Fruit fly (Drosophila melanogaster) whole organism, embryonic: ENCODE measurements around the gene Chpf.

Source experiments
- Abd-B ChIP-seq: fragments of 200-800 bp; sonication (Bioruptor generic); optimal IDR thresholded peaks from 2 replicates; lab custom pipeline; 2018; ENCODE audit warnings: missing biosample characterization, mild to moderate bottlenecking, missing genetic modification characterization, moderate library complexity
- Atf-2 ChIP-seq: fragments of 200-800 bp; sonication (Bioruptor generic); optimal IDR thresholded peaks from 2 replicates; lab custom pipeline; 2016; ENCODE audit warnings: missing biosample characterization, missing genetic modification characterization
- BEAF-32 ChIP-seq: fragments of 200-800 bp; sonication (Bioruptor generic); optimal IDR thresholded peaks from 3 replicates; lab custom pipeline; 2017; ENCODE audit warnings: missing biosample characterization, missing genetic modification characterization, mild to moderate bottlenecking, moderate library complexity, missing genetic modification reagents
- BtbVII ChIP-seq: fragments of 200-800 bp; sonication (Bioruptor generic); optimal IDR thresholded peaks from 3 replicates; lab custom pipeline; 2017; ENCODE audit warnings: missing biosample characterization, mild to moderate bottlenecking, missing genetic modification characterization
- CG10543 ChIP-seq: fragments of 200-800 bp; sonication (Bioruptor generic); optimal IDR thresholded peaks from 3 replicates; lab custom pipeline; 2017; ENCODE audit warnings: missing biosample characterization, mild to moderate bottlenecking, missing genetic modification characterization, moderate library complexity
- CG11398 ChIP-seq: fragments of 200-800 bp; sonication (Bioruptor generic); optimal IDR thresholded peaks from 2 replicates; lab custom pipeline; 2016; ENCODE audit warnings: missing biosample characterization, missing genetic modification characterization
- CG13296 ChIP-seq: fragments of 200-800 bp; sonication (Bioruptor generic); optimal IDR thresholded peaks from 3 replicates; lab custom pipeline; 2018; ENCODE audit warnings: missing biosample characterization, mild to moderate bottlenecking, missing genetic modification characterization
- CG13624 ChIP-seq: fragments of 200-800 bp; sonication (Bioruptor generic); optimal IDR thresholded peaks from 2 replicates; lab custom pipeline; 2016; ENCODE audit warnings: missing biosample characterization, missing genetic modification characterization
- CG14014 ChIP-seq: fragments of 200-800 bp; sonication (Bioruptor generic); IDR thresholded peaks from 2 replicates; pipeline ENCODE4 v1.3.6; 2022; ENCODE audit warnings: missing biosample characterization, missing genetic modification characterization
- CG1602 ChIP-seq: fragments of 200-800 bp; sonication (Bioruptor generic); optimal IDR thresholded peaks from 3 replicates; lab custom pipeline; 2016; ENCODE audit warnings: missing biosample characterization, missing genetic modification characterization
- CG16813 ChIP-seq: fragments of 200-800 bp; sonication (Bioruptor generic); IDR thresholded peaks from 3 replicates; pipeline ENCODE4 v1.3.6; 2022; ENCODE audit warnings: missing biosample characterization, missing genetic modification characterization; ENCODE audit not compliant: partially characterized antibody
- CG17802 ChIP-seq: fragments of 200-800 bp; sonication (Bioruptor generic); optimal IDR thresholded peaks from 2 replicates; lab custom pipeline; 2018; ENCODE audit warnings: missing biosample characterization, mild to moderate bottlenecking, missing genetic modification characterization, moderate library complexity
- CG1832 ChIP-seq: fragments of 200-800 bp; sonication (Bioruptor generic); optimal IDR thresholded peaks from 2 replicates; lab custom pipeline; 2017; ENCODE audit warnings: missing biosample characterization, mild to moderate bottlenecking, missing genetic modification characterization, inconsistent platforms
- CG30431 ChIP-seq: fragments of 200-800 bp; sonication (Bioruptor generic); optimal IDR thresholded peaks from 2 replicates; lab custom pipeline; 2017; ENCODE audit warnings: missing biosample characterization, missing genetic modification characterization
- CG3163 ChIP-seq: fragments of 200-800 bp; sonication (Bioruptor generic); optimal IDR thresholded peaks from 3 replicates; lab custom pipeline; 2016; ENCODE audit warnings: missing biosample characterization, missing genetic modification characterization
- CG32767 ChIP-seq: fragments of 200-800 bp; sonication (Bioruptor generic); IDR thresholded peaks from 2 replicates; pipeline ENCODE4 v1.3.6; 2022; ENCODE audit warnings: missing biosample characterization, missing genetic modification characterization
- CG4360 ChIP-seq: fragments of 200-800 bp; sonication (Bioruptor generic); IDR thresholded peaks from 2 replicates; pipeline ENCODE4 v1.3.6; 2022; ENCODE audit warnings: missing biosample characterization, missing genetic modification characterization
- CG4404 ChIP-seq: fragments of 200-800 bp; sonication (Bioruptor generic); IDR thresholded peaks from 2 replicates; pipeline ENCODE4 v1.3.6; 2022; ENCODE audit warnings: missing biosample characterization, missing genetic modification characterization
- CG8478 ChIP-seq: fragments of >200 bp; optimal IDR thresholded peaks from 2 replicates; lab custom pipeline; 2018
- CG9876 ChIP-seq: fragments of 200-800 bp; sonication (Bioruptor generic); optimal IDR thresholded peaks from 2 replicates; lab custom pipeline; 2016; ENCODE audit warnings: missing biosample characterization, missing genetic modification characterization
- CTCF ChIP-seq: fragments of 200-800 bp; sonication (Bioruptor generic); optimal IDR thresholded peaks from 2 replicates; lab custom pipeline; 2017; ENCODE audit warnings: missing biosample characterization, mild to moderate bottlenecking, missing genetic modification characterization, moderate library complexity
- Dad ChIP-seq: fragments of 200-800 bp; sonication (Bioruptor generic); optimal IDR thresholded peaks from 3 replicates; lab custom pipeline; 2016; ENCODE audit warnings: missing biosample characterization, missing genetic modification characterization
- Lim3 ChIP-seq: fragments of 200-800 bp; sonication (Bioruptor generic); IDR thresholded peaks from 2 replicates; pipeline ENCODE4 v1.3.6; 2022; ENCODE audit warnings: missing biosample characterization, missing genetic modification characterization
- NFAT ChIP-seq: fragments of 200-800 bp; sonication (Bioruptor generic); IDR thresholded peaks from 2 replicates; pipeline ENCODE4 v1.3.6; 2022; ENCODE audit warnings: missing biosample characterization, missing genetic modification characterization
- Rx ChIP-seq: fragments of 200-800 bp; sonication (Bioruptor generic); IDR thresholded peaks from 2 replicates; pipeline ENCODE4 v1.3.6; 2022; ENCODE audit warnings: missing biosample characterization, missing genetic modification characterization
- Sox102F ChIP-seq: fragments of 200-800 bp; sonication (Bioruptor generic); optimal IDR thresholded peaks from 2 replicates; lab custom pipeline; 2018; ENCODE audit warnings: missing biosample characterization, mild to moderate bottlenecking, missing genetic modification characterization, moderate library complexity
- Tbp ChIP-seq: fragments of >200 bp; optimal IDR thresholded peaks from 2 replicates; lab custom pipeline; 2018; ENCODE audit warnings: missing biosample characterization, missing genetic modification characterization
- Usf ChIP-seq: fragments of 200-800 bp; sonication (Bioruptor generic); optimal IDR thresholded peaks from 2 replicates; lab custom pipeline; 2017; ENCODE audit warnings: missing genotype, missing biosample characterization, missing genetic modification characterization
- Xbp1 ChIP-seq: fragments of 200-800 bp; sonication (Bioruptor generic); optimal IDR thresholded peaks from 3 replicates; lab custom pipeline; 2016; ENCODE audit warnings: missing biosample characterization, mild to moderate bottlenecking, missing genetic modification characterization
- amos ChIP-seq: fragments of 200-800 bp; sonication (Bioruptor generic); IDR thresholded peaks from 2 replicates; pipeline ENCODE4 v1.3.6; 2022; ENCODE audit warnings: missing biosample characterization, missing genetic modification characterization; ENCODE audit not compliant: partially characterized antibody
- cad ChIP-seq: fragments of >200 bp; optimal IDR thresholded peaks from 2 replicates; lab custom pipeline; 2017; ENCODE audit warnings: missing biosample characterization, missing genetic modification characterization
- crp ChIP-seq, 2 experiments: fragments of 200-800 bp; sonication (Bioruptor generic); optimal IDR thresholded peaks; 2 replicates in 1 of 2; 3 replicates in 1 of 2; lab custom pipeline; 2017; ENCODE audit warnings: missing biosample characterization in 2 of 2, missing genetic modification characterization in 2 of 2, mild to moderate bottlenecking in 1 of 2, moderate library complexity in 1 of 2
- dati ChIP-seq: fragments of 200-800 bp; sonication (Bioruptor generic); IDR thresholded peaks from 2 replicates; pipeline ENCODE4 v1.3.6; 2022; ENCODE audit warnings: missing biosample characterization, missing genetic modification characterization
- eve ChIP-seq, 2 experiments: fragments of >200 bp; optimal IDR thresholded peaks; 2 replicates each; lab custom pipeline; 2017; ENCODE audit warnings: missing biosample characterization in 2 of 2, missing genetic modification characterization in 2 of 2
- ewg ChIP-seq: fragments of 200-800 bp; sonication (Bioruptor generic); optimal IDR thresholded peaks from 3 replicates; lab custom pipeline; 2017; ENCODE audit warnings: mild to moderate bottlenecking, missing biosample characterization, missing genetic modification reagents, missing genetic modification characterization
- eyg ChIP-seq: fragments of 200-800 bp; sonication (Bioruptor generic); optimal IDR thresholded peaks from 3 replicates; lab custom pipeline; 2016; ENCODE audit warnings: missing biosample characterization, missing genetic modification characterization
- fru ChIP-seq: fragments of >200 bp; optimal IDR thresholded peaks from 2 replicates; lab custom pipeline; 2017
- gcm2 ChIP-seq: fragments of 200-800 bp; sonication (Bioruptor generic); optimal IDR thresholded peaks from 2 replicates; lab custom pipeline; 2016; ENCODE audit warnings: missing biosample characterization, missing genetic modification characterization
- grau ChIP-seq: fragments of 200-800 bp; optimal IDR thresholded peaks from 3 replicates; lab custom pipeline; 2019; ENCODE audit warnings: missing biosample characterization, mild to moderate bottlenecking, missing genetic modification characterization, moderate library complexity
- hbn ChIP-seq: fragments of 200-800 bp; sonication (Bioruptor generic); IDR thresholded peaks from 2 replicates; pipeline ENCODE4 v1.3.6; 2022; ENCODE audit warnings: missing biosample characterization, missing genetic modification characterization; ENCODE audit not compliant: partially characterized antibody
- inv ChIP-seq: fragments of 200-800 bp; sonication (Bioruptor generic); IDR thresholded peaks from 2 replicates; pipeline ENCODE4 v1.3.6; 2022; ENCODE audit warnings: missing biosample characterization, missing genetic modification characterization; ENCODE audit not compliant: partially characterized antibody
- lov ChIP-seq, 2 experiments: fragments of 200-800 bp in 1 of 2; fragments of >200 bp in 1 of 2; sonication (Bioruptor generic) in 1 of 2; IDR thresholded peaks in 1 of 2; optimal IDR thresholded peaks in 1 of 2; 2 replicates in 1 of 2; 3 replicates in 1 of 2; pipeline versions ENCODE4 v1.3.6 to Lab custom; 2017 to 2022; ENCODE audit warnings: missing biosample characterization in 1 of 2, missing genetic modification characterization in 1 of 2
- mirr ChIP-seq: fragments of 200-800 bp; sonication (Bioruptor generic); optimal IDR thresholded peaks from 3 replicates; lab custom pipeline; 2018; ENCODE audit warnings: missing biosample characterization, mild to moderate bottlenecking, missing genetic modification characterization
- pho ChIP-seq: fragments of 200-800 bp; sonication (Bioruptor generic); optimal IDR thresholded peaks from 2 replicates; lab custom pipeline; 2016; ENCODE audit warnings: missing biosample characterization, missing genetic modification characterization
- pita ChIP-seq: fragments of 200-800 bp; sonication (Bioruptor generic); optimal IDR thresholded peaks from 2 replicates; lab custom pipeline; 2017; ENCODE audit warnings: missing biosample characterization, mild to moderate bottlenecking, missing genetic modification characterization
- psq ChIP-seq: fragments of 200-800 bp; sonication (Bioruptor generic); optimal IDR thresholded peaks from 2 replicates; lab custom pipeline; 2017; ENCODE audit warnings: missing biosample characterization, missing genetic modification characterization
- row ChIP-seq: fragments of 200-800 bp; sonication (Bioruptor generic); IDR thresholded peaks from 3 replicates; pipeline ENCODE4 v1.3.6; 2022; ENCODE audit warnings: missing biosample characterization, missing genetic modification characterization
- sim ChIP-seq: fragments of 200-800 bp; sonication (Bioruptor generic); IDR thresholded peaks from 2 replicates; pipeline ENCODE4 v1.3.6; 2022; ENCODE audit warnings: missing biosample characterization, missing genetic modification characterization
- sna ChIP-seq: fragments of 200-800 bp; sonication (Bioruptor generic); IDR thresholded peaks from 2 replicates; pipeline ENCODE4 v1.3.6; 2022; ENCODE audit warnings: missing biosample characterization, missing genetic modification characterization; ENCODE audit not compliant: partially characterized antibody
- stwl ChIP-seq: fragments of 200-800 bp; sonication (Bioruptor generic); optimal IDR thresholded peaks from 3 replicates; lab custom pipeline; 2018; ENCODE audit warnings: missing biosample characterization, mild to moderate bottlenecking, missing genetic modification characterization, moderate library complexity
- tx ChIP-seq: fragments of 200-800 bp; sonication (Bioruptor generic); optimal IDR thresholded peaks from 2 replicates; lab custom pipeline; 2016; ENCODE audit warnings: missing biosample characterization, missing genetic modification characterization
- zf30C ChIP-seq: fragments of 200-800 bp; sonication (Bioruptor generic); optimal IDR thresholded peaks from 3 replicates; lab custom pipeline; 2018; ENCODE audit warnings: missing biosample characterization, mild to moderate bottlenecking, missing genetic modification characterization

The Chpf gene

DNA sequence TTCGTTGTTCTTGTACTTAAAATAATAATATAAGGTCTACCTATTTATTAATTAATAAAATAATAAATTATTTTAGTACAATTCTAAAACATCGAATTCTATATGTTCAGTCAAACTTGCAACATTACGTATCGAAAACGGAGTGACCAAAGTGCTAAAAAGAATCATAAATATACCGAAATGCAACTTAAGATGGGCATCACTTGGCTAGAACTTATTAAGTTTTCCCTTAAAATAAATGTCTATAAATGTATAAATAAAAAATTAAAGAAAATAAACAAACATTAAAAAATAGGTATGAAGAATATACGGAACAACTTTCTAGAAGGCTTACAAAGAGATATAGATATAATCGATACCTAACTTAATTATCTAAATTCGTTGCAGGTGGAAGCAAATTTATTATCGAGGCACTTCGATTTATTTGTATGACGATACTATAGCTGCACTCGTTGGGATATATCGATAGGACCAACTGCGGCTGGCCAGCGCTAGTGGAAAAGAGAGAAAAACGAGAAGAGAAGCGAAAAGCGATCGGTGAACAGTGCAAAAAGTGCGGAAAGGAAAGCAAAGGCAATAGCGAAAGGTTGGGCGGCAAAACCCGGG, 21.5 kb downstream of the Chpf start, which contains the start of gene lic (continued):
- TF ChIP-seq Xbp1 (no peak), CG13296 (GFP tag; lab: Kevin White, UChicago) (no peak), BtbVII (GFP tag; lab: Kevin White, UChicago) (no peak), crp (GFP tag; optimal IDR thresholded peaks at IDR 0.05; lab: Kevin White, UChicago) (no peak), CTCF (GFP tag; lab: Kevin White, UChicago) (no peak), CG32767 (GFP tag; lab: Robert Waterston, UW) (no peak), CG1832 (GFP tag; lab: Kevin White, UChicago) (no peak), eyg (GFP tag; lab: Kevin White, UChicago) (no peak), CG4360 (no peak), Dad (GFP tag; lab: Kevin White, UChicago) (no peak), sna (peak; percentile 61), amos (GFP tag; lab: Robert Waterston, UW) (peak; percentile 87), Sox102F (GFP tag; lab: Kevin White, UChicago) (no peak), stwl (tag; lab: Kevin White, UChicago) (peak; percentile 98), pita (GFP tag; lab: Kevin White, UChicago) (no peak), cad (GFP tag; lab: Kevin White, UChicago) (no peak), CG13624 (GFP tag; lab: Kevin White, UChicago) (no peak), CG30431 (GFP tag; lab: Kevin White, UChicago) (no peak), CG17802 (no peak), Abd-B (GFP tag; lab: Kevin White, UChicago) (no peak), CG14014 (GFP tag; lab: Robert Waterston, UW) (no peak), Tbp (no peak), grau (tag; lab: Kevin White, UChicago) (no peak), Lim3 (no peak), CG9876 (GFP tag; lab: Kevin White, UChicago) (no peak), CG1602 (no peak), CG8478 (lab: Kevin White, UChicago) (no peak), dati (no peak), BEAF-32 (peak; percentile 72), psq (GFP tag; lab: Kevin White, UChicago) (no peak), hbn (peak; percentile 64), gcm2 (no peak), lov (optimal IDR thresholded peaks at IDR 0.05; lab: Kevin White, UChicago) (no peak), lov (GFP tag; IDR thresholded peaks at IDR 0.05; lab: Robert Waterston, UW) (no peak), CG3163 (no peak), mirr (GFP tag; lab: Kevin White, UChicago) (no peak), tx (GFP tag; lab: Kevin White, UChicago) (no peak), Usf (no peak), CG4404 (GFP tag; lab: Robert Waterston, UW) (no peak), row (peak; percentile 44; the same call in 2 of the 3 replicates), CG11398 (GFP tag; lab: Kevin White, UChicago) (no peak)

DNA sequence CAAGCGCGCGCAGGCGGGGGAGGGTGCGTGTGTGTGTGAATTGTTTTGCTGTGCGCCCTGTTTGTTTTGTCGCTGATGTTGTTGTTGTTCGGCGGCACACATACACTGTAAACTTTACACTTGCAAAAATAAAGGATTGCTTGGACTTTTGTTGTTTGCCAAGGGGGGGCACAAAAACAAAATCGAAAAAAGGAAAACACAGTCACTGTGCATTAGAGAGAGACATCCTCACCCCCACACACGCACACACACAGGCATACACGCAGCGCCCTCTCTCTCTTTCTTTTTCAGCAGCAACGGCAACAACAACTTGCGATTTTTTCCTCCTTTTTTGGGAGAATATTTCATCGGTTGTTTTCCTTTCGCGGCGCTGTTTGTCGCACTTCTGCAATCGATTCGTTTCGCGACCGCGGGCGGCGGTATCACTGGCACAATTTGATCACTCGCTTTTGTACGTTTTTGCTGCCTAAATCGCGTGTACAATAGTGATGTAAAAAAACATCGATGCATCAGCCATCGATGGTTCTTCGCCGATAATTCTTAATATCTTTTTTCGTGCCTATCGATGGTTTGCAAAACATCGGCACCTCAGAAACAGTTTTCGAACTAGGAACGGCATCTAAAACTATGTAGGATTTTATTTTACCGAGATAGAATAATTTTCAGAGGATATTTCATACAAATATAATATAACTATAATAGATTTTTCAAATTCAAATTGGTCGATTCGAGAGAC, 22.2 kb downstream of the Chpf start, which contains the start of gene hep:
hep (minus strand) TSS at position 515 of the 736 bp plus-strand sequence.
- TF ChIP-seq NFAT (no peak), inv (GFP tag; lab: Robert Waterston, UW) (peak; percentile 86), eve (GFP tag; optimal IDR thresholded peaks at IDR 0.05; lab: Kevin White, UChicago) (no peak), Atf-2 (GFP tag; lab: Kevin White, UChicago) (no peak), CG4404 (GFP tag; lab: Robert Waterston, UW) (no peak), sim (GFP tag; lab: Robert Waterston, UW) (no peak), pho (peak; percentile 5), Rx (GFP tag; lab: Robert Waterston, UW) (no peak), fru (lab: Kevin White, UChicago) (no peak), ewg (GFP tag; lab: Kevin White, UChicago) (no peak), zf30C (GFP tag; lab: Kevin White, UChicago) (no peak), CG10543 (GFP tag; lab: Kevin White, UChicago) (no peak), hbn (peak; percentile 72), CG16813 (GFP tag; lab: Robert Waterston, UW) (peak; percentile 87)
